Worm (Caenorhabditis elegans) whole organism, L1 larva: ENCODE data around the gene dhgd-1.

Source experiments
- hlh-17 ChIP-seq: fragments of 200-800 bp; sonication (Bioruptor generic); optimal IDR thresholded peaks from 2 replicates; lab custom pipeline; 2018; ENCODE audit warnings: missing genetic modification characterization, mild to moderate bottlenecking, missing compliant biosample characterization, moderate library complexity, borderline replicate concordance
- lin-39 ChIP-seq: fragments of 150-350 bp; optimal IDR thresholded peaks from 2 replicates; lab custom pipeline; 2014; ENCODE audit warnings: missing biosample characterization, missing genetic modification reagents, missing genetic modification characterization

- TF ChIP-seq lin-39 (tag; lab: Kevin White, UChicago): no peak
- TF ChIP-seq hlh-17: no peak
Measured at ce11 chrII:11600711-11601110, 48.8 kb upstream of the dhgd-1 start, which contains the start of gene F07A11.4.
